Fruit fly (Drosophila melanogaster) whole organism, embryonic: Measurements from ENCODE around the gene Drep4.

Experiments
- CG14860 ChIP-seq: fragments of 200-800 bp; sonication (Bioruptor generic); IDR thresholded peaks from 3 replicates; pipeline ENCODE4 v1.3.6; 2022; ENCODE audit warnings: missing biosample characterization, missing genetic modification characterization; ENCODE audit not compliant: partially characterized antibody
- CG1602 ChIP-seq: fragments of 200-800 bp; sonication (Bioruptor generic); optimal IDR thresholded peaks from 3 replicates; lab custom pipeline; 2016; ENCODE audit warnings: missing biosample characterization, missing genetic modification characterization
- CG16813 ChIP-seq: fragments of 200-800 bp; sonication (Bioruptor generic); IDR thresholded peaks from 3 replicates; pipeline ENCODE4 v1.3.6; 2022; ENCODE audit warnings: missing biosample characterization, missing genetic modification characterization; ENCODE audit not compliant: partially characterized antibody
- CG17802 ChIP-seq: fragments of 200-800 bp; sonication (Bioruptor generic); optimal IDR thresholded peaks from 2 replicates; lab custom pipeline; 2018; ENCODE audit warnings: missing biosample characterization, mild to moderate bottlenecking, missing genetic modification characterization, moderate library complexity
- CG3838 ChIP-seq: fragments of 200-800 bp; sonication (Bioruptor generic); optimal IDR thresholded peaks from 3 replicates; lab custom pipeline; 2016; ENCODE audit warnings: missing biosample characterization, missing genetic modification characterization
- CG3847 ChIP-seq: fragments of 200-800 bp; sonication (Bioruptor generic); IDR thresholded peaks from 2 replicates; pipeline ENCODE4 v1.3.6; 2022; ENCODE audit warnings: missing biosample characterization, missing genetic modification characterization
- CG7372 ChIP-seq: fragments of 200-800 bp; sonication (Bioruptor generic); IDR thresholded peaks from 2 replicates; pipeline ENCODE4 v1.3.6; 2022; ENCODE audit warnings: missing biosample characterization, missing genetic modification characterization
- Fer2 ChIP-seq: fragments of 200-800 bp; sonication (Bioruptor generic); optimal IDR thresholded peaks from 2 replicates; lab custom pipeline; 2018; ENCODE audit warnings: missing biosample characterization, mild to moderate bottlenecking, missing genetic modification characterization, moderate library complexity
- Mad ChIP-seq: fragments of 200-800 bp; sonication (Bioruptor generic); optimal IDR thresholded peaks from 2 replicates; lab custom pipeline; 2016; ENCODE audit warnings: missing biosample characterization, missing genetic modification characterization
- bcd ChIP-seq: fragments of 200-800 bp; sonication (Bioruptor generic); optimal IDR thresholded peaks from 2 replicates; lab custom pipeline; 2017; ENCODE audit warnings: missing biosample characterization, mild to moderate bottlenecking, missing genetic modification characterization
- h ChIP-seq: fragments of >200 bp; optimal IDR thresholded peaks from 2 replicates; lab custom pipeline; 2017
- knrl ChIP-seq: fragments of 200-800 bp; sonication (Bioruptor generic); IDR thresholded peaks from 3 replicates; pipeline ENCODE4 v1.3.6; 2022; ENCODE audit warnings: missing biosample characterization, missing genetic modification characterization; ENCODE audit not compliant: partially characterized antibody
- tx ChIP-seq: fragments of 200-800 bp; sonication (Bioruptor generic); optimal IDR thresholded peaks from 2 replicates; lab custom pipeline; 2016; ENCODE audit warnings: missing biosample characterization, missing genetic modification characterization

DNA sequence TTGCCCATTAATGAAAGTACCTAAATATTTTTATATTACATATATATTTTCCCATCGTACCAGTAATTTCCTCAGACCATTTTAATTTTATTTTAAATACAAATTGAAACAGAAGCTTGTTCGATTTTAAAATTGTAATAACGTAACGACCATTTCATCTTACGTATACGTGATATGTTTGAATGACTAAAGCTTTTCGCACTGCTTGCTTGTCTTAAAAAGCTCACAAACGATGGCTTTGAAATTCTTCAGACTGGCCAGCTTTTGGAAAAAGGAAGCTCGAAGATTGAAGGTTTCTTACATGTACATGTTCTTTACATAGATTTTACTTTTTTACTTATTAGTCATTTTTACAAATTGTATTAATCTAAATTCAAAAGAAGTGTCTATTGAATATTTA is 46.5 kb upstream of the Drep4 start:
- TF ChIP-seq Fer2 (tag; lab: Kevin White, UChicago) = no peak
- TF ChIP-seq bcd (GFP tag; lab: Kevin White, UChicago) = no peak
- no peak for TF ChIP-seq CG3847 (GFP tag; lab: Robert Waterston, UW)
- TF ChIP-seq CG16813 (GFP tag; lab: Robert Waterston, UW) = no peak
- TF ChIP-seq tx = no peak
- TF ChIP-seq knrl (GFP tag; lab: Robert Waterston, UW) = no peak
- no peak for TF ChIP-seq CG1602 (GFP tag; lab: Kevin White, UChicago)
- no peak for TF ChIP-seq CG17802 (tag; lab: Kevin White, UChicago)
- no peak for TF ChIP-seq CG7372
- no peak for TF ChIP-seq CG3838
- no peak for TF ChIP-seq h (lab: Kevin White, UChicago)
- no peak for TF ChIP-seq Mad (GFP tag; lab: Kevin White, UChicago)
- no peak for TF ChIP-seq CG14860
